Worm (Caenorhabditis elegans) whole organism, L3 larva: ENCODE results near the gene immt-2.

ENCODE experiments used
- R02D3.7 ChIP-seq: fragments of 150-350 bp; optimal IDR thresholded peaks from 2 replicates; lab custom pipeline; 2014; ENCODE audit warnings: missing biosample characterization, missing genetic modification characterization
- aly-2 ChIP-seq: fragments of 150-350 bp; optimal IDR thresholded peaks from 2 replicates; lab custom pipeline; 2014; ENCODE audit warnings: missing biosample characterization, missing genetic modification characterization
- ama-1 ChIP-seq: fragments of 150-350 bp; optimal IDR thresholded peaks from 2 replicates; lab custom pipeline; 2018
- ceh-16 ChIP-seq: sonication (generic microtip); optimal IDR thresholded peaks from 2 replicates; lab custom pipeline; 2017; ENCODE audit warnings: missing biosample characterization, missing genetic modification characterization
- ceh-28 ChIP-seq: fragments of 150-350 bp; optimal IDR thresholded peaks from 2 replicates; lab custom pipeline; 2014; ENCODE audit warnings: missing biosample characterization, missing genetic modification reagents, missing genetic modification characterization
- ceh-82 ChIP-seq: fragments of 150-350 bp; optimal IDR thresholded peaks from 2 replicates; lab custom pipeline; 2014; ENCODE audit warnings: missing biosample characterization, missing genetic modification characterization
- ceh-9 ChIP-seq: sonication (generic microtip); optimal IDR thresholded peaks from 2 replicates; lab custom pipeline; 2018; ENCODE audit warnings: missing biosample characterization, missing genetic modification characterization
- daf-12 ChIP-seq: fragments of 150-350 bp; optimal IDR thresholded peaks from 2 replicates; lab custom pipeline; 2014; ENCODE audit warnings: missing biosample characterization, missing genetic modification reagents, missing genetic modification characterization
- egl-27 ChIP-seq: sonication (generic microtip); optimal IDR thresholded peaks from 4 replicates; lab custom pipeline; 2017; ENCODE audit warnings: missing biosample characterization, missing genetic modification reagents, missing genetic modification characterization
- elt-1 ChIP-seq: fragments of 150-350 bp; optimal IDR thresholded peaks from 2 replicates; lab custom pipeline; 2014; ENCODE audit warnings: missing biosample characterization, missing genetic modification characterization
- elt-2 ChIP-seq: sonication (generic microtip); optimal IDR thresholded peaks from 2 replicates; lab custom pipeline; 2016; ENCODE audit warnings: missing genetic modification reagents, mild to moderate bottlenecking, missing genetic modification characterization, missing compliant biosample characterization
- eor-1 ChIP-seq, 2 experiments: fragments of 150-350 bp; optimal IDR thresholded peaks; 2 replicates each; lab custom pipeline; 2014 to 2018; ENCODE audit warnings: missing biosample characterization in 2 of 2, missing genetic modification characterization in 2 of 2
- fos-1 ChIP-seq: fragments of 150-350 bp; optimal IDR thresholded peaks from 2 replicates; lab custom pipeline; 2014; ENCODE audit warnings: missing biosample characterization, missing genetic modification characterization
- hmg-11 ChIP-seq: sonication (generic microtip); optimal IDR thresholded peaks from 2 replicates; lab custom pipeline; 2016; ENCODE audit warnings: missing genetic modification characterization, missing compliant biosample characterization
- jun-1 ChIP-seq: fragments of 150-350 bp; optimal IDR thresholded peaks from 2 replicates; lab custom pipeline; 2014; ENCODE audit warnings: missing biosample characterization, missing genetic modification reagents, missing genetic modification characterization
- lin-15B ChIP-seq: fragments of 150-350 bp; optimal IDR thresholded peaks from 2 replicates; lab custom pipeline; 2014; ENCODE audit warnings: missing biosample characterization, missing genetic modification characterization
- lin-39 ChIP-seq: fragments of 150-350 bp; optimal IDR thresholded peaks from 2 replicates; lab custom pipeline; 2018; ENCODE audit warnings: missing biosample characterization, missing genetic modification reagents, missing genetic modification characterization
- mdl-1 ChIP-seq: fragments of 150-350 bp; optimal IDR thresholded peaks from 2 replicates; lab custom pipeline; 2014; ENCODE audit warnings: missing biosample characterization, missing genetic modification characterization
- nfya-1 ChIP-seq: sonication (generic microtip); optimal IDR thresholded peaks from 2 replicates; lab custom pipeline; 2017; ENCODE audit warnings: missing genetic modification characterization, mild to moderate bottlenecking, missing compliant biosample characterization, antibody characterized with exemption, moderate library complexity; ENCODE audit not compliant: insufficient read depth
- nhr-23 ChIP-seq: fragments of 150-350 bp; optimal IDR thresholded peaks from 2 replicates; lab custom pipeline; 2014; ENCODE audit warnings: missing biosample characterization, missing genetic modification reagents, missing genetic modification characterization
- nhr-28 ChIP-seq: fragments of 150-350 bp; optimal IDR thresholded peaks from 2 replicates; lab custom pipeline; 2014; ENCODE audit warnings: missing biosample characterization, missing genetic modification characterization
- nhr-76 ChIP-seq: fragments of 150-350 bp; sonication (generic microtip); optimal IDR thresholded peaks from 5 replicates; lab custom pipeline; 2014; ENCODE audit warnings: missing biosample characterization, missing genetic modification characterization
- pha-4 ChIP-seq: fragments of 150-350 bp; optimal IDR thresholded peaks from 2 replicates; lab custom pipeline; 2014; ENCODE audit warnings: missing biosample characterization, missing genetic modification reagents, missing genetic modification characterization
- sea-2 ChIP-seq: fragments of 150-350 bp; sonication (generic microtip); optimal IDR thresholded peaks from 4 replicates; lab custom pipeline; 2014; ENCODE audit warnings: missing biosample characterization, missing genetic modification reagents, missing genetic modification characterization
- tbx-2 ChIP-seq: sonication (generic microtip); optimal IDR thresholded peaks from 2 replicates; lab custom pipeline; 2016; ENCODE audit warnings: mild to moderate bottlenecking, missing genetic modification characterization, missing compliant biosample characterization
- unc-39 ChIP-seq: sonication (generic microtip); optimal IDR thresholded peaks from 4 replicates; lab custom pipeline; 2017; ENCODE audit warnings: missing biosample characterization, missing genetic modification characterization
- unc-62 ChIP-seq: fragments of 150-350 bp; sonication (generic microtip); optimal IDR thresholded peaks from 4 replicates; lab custom pipeline; 2014; ENCODE audit warnings: missing biosample characterization, missing genetic modification reagents, missing genetic modification characterization
- ztf-4 ChIP-seq: fragments of 150-350 bp; optimal IDR thresholded peaks from 2 replicates; lab custom pipeline; 2014; ENCODE audit warnings: missing biosample characterization, missing genetic modification characterization

The immt-2 gene

ce11 chrV:16794828-16795354 lies 5.8 kb downstream of the immt-2 start, which contains the start of the genes ctps-1 and pus-1 (continued):
- TF ChIP-seq aly-2 (tag; lab: Kevin White, UChicago) (no peak), eor-1 (tag; optimal IDR thresholded peaks at IDR 0.05; lab: Kevin White, UChicago) (no peak), nhr-28 (no peak)

- TF ChIP-seq unc-39 = no peak
- TF ChIP-seq egl-27 (tag; lab: Kevin White, UChicago) = no peak
- TF ChIP-seq pha-4 (tag; lab: Kevin White, UChicago) = no peak
- peak; percentile 16 for TF ChIP-seq ceh-28
- TF ChIP-seq fos-1 (tag; lab: Kevin White, UChicago) = no peak
- TF ChIP-seq lin-15B (tag; lab: Kevin White, UChicago) = no peak
- TF ChIP-seq nhr-23 (tag; lab: Kevin White, UChicago) = no peak
- TF ChIP-seq R02D3.7 (tag; lab: Kevin White, UChicago) = no peak
- TF ChIP-seq aly-2 (tag; lab: Kevin White, UChicago) = no peak
- TF ChIP-seq daf-12 (tag; lab: Kevin White, UChicago) = no peak
- TF ChIP-seq elt-1 (tag; lab: Kevin White, UChicago) = no peak
- no peak for TF ChIP-seq nhr-76
- peak; percentile 50 for TF ChIP-seq lin-39 (tag; lab: Kevin White, UChicago)
- TF ChIP-seq ztf-4 = no peak
- TF ChIP-seq ceh-82 (tag; lab: Kevin White, UChicago) = no peak
These were observed 11.4 kb downstream of the immt-2 start for ce11 chrV:16800484-16800883.

- TF ChIP-seq lin-39 (tag; lab: Kevin White, UChicago) (no peak), ceh-16 (no peak), ama-1 (lab: Kevin White, UChicago) (no peak), ceh-9 (tag; lab: Kevin White, UChicago) (no peak), hmg-11 (no peak)
These were observed 13.5 kb downstream of the immt-2 start, which contains the start of gene cand-1 for ce11 chrV:16802572-16802971. Gene cand-1, plus strand, starts transcription at chrV:16802872.

- TF ChIP-seq nfya-1 = peak; percentile 54
- no peak for TF ChIP-seq tbx-2 (tag; lab: Kevin White, UChicago)
- TF ChIP-seq, all 47 proteins: peak for 1
These were observed 15.7 kb downstream of the immt-2 start for ce11 chrV:16804795-16805194.

ce11 chrV:16808168-16808567 lies 19.1 kb downstream of the immt-2 start:
- TF ChIP-seq mdl-1 (tag; lab: Kevin White, UChicago) (no peak), nfya-1 (peak; percentile 98)
- TF ChIP-seq, all 47 proteins: peak for 1

- no peak for TF ChIP-seq jun-1
- peak; percentile 91 for TF ChIP-seq nfya-1
These were observed 22.8 kb downstream of the immt-2 start for ce11 chrV:16811841-16812240.

ce11 chrV:16812371-16812770 lies 23.3 kb downstream of the immt-2 start:
- peak; percentile 99 for TF ChIP-seq nfya-1
- TF ChIP-seq tbx-2 (tag; lab: Kevin White, UChicago) = no peak

ce11 chrV:16814541-16815207 lies 25.6 kb downstream of the immt-2 start:
- TF ChIP-seq elt-2 (tag; lab: Kevin White, UChicago) (peak; percentile 36), nfya-1 (peak; percentile 21), sea-2 (GFP tag; lab: Kevin White, UChicago) (no peak), unc-62 (GFP tag; lab: Kevin White, UChicago) (peak; percentile 43)
- TF ChIP-seq, all 47 proteins: peak for 3
